Fruit fly (Drosophila melanogaster) whole organism, embryonic: ENCODE data around the gene Sk2.

Experiments used
- Atf3 ChIP-seq: fragments of 200-800 bp; sonication (Bioruptor generic); optimal IDR thresholded peaks from 3 replicates; lab custom pipeline; 2016; ENCODE audit warnings: missing biosample characterization, missing genetic modification characterization
- Blimp-1 ChIP-seq: fragments of 200-800 bp; sonication (Bioruptor generic); optimal IDR thresholded peaks from 3 replicates; lab custom pipeline; 2018; ENCODE audit warnings: missing biosample characterization, missing genetic modification characterization, mild to moderate bottlenecking, moderate library complexity, missing genetic modification reagents
- CG10431 ChIP-seq: fragments of 200-800 bp; sonication (Bioruptor generic); optimal IDR thresholded peaks from 3 replicates; lab custom pipeline; 2018; ENCODE audit warnings: missing biosample characterization, mild to moderate bottlenecking, missing genetic modification characterization
- CG10654 ChIP-seq: fragments of 200-800 bp; sonication (Bioruptor generic); optimal IDR thresholded peaks from 2 replicates; lab custom pipeline; 2016; ENCODE audit warnings: missing biosample characterization, missing genetic modification characterization
- CG11093 ChIP-seq: fragments of 200-800 bp; sonication (Bioruptor generic); IDR thresholded peaks from 3 replicates; pipeline ENCODE4 v1.3.6; 2022; ENCODE audit warnings: missing biosample characterization, missing genetic modification characterization
- CG12219 ChIP-seq: fragments of 200-800 bp; sonication (Bioruptor generic); optimal IDR thresholded peaks from 3 replicates; lab custom pipeline; 2018; ENCODE audit warnings: missing biosample characterization, mild to moderate bottlenecking, missing genetic modification characterization
- CG12236 ChIP-seq: fragments of 200-800 bp; sonication (Bioruptor generic); optimal IDR thresholded peaks from 2 replicates; lab custom pipeline; 2016; ENCODE audit warnings: missing biosample characterization, missing genetic modification characterization
- CG15696 ChIP-seq: fragments of 200-800 bp; sonication (Bioruptor generic); optimal IDR thresholded peaks from 2 replicates; lab custom pipeline; 2019; ENCODE audit warnings: missing biosample characterization, mild to moderate bottlenecking, missing genetic modification characterization, moderate library complexity
- CG16813 ChIP-seq: fragments of 200-800 bp; sonication (Bioruptor generic); IDR thresholded peaks from 3 replicates; pipeline ENCODE4 v1.3.6; 2022; ENCODE audit warnings: missing biosample characterization, missing genetic modification characterization; ENCODE audit not compliant: partially characterized antibody
- CG18476 ChIP-seq: fragments of 200-800 bp; sonication (Bioruptor generic); optimal IDR thresholded peaks from 2 replicates; lab custom pipeline; 2016; ENCODE audit warnings: missing biosample characterization, mild to moderate bottlenecking, missing genetic modification characterization
- CG2889 ChIP-seq: fragments of 200-800 bp; sonication (Bioruptor generic); IDR thresholded peaks from 3 replicates; pipeline ENCODE4 v1.3.6; 2022; ENCODE audit warnings: missing biosample characterization, missing genetic modification characterization
- CG31388 ChIP-seq: fragments of 200-800 bp; sonication (Bioruptor generic); optimal IDR thresholded peaks from 2 replicates; lab custom pipeline; 2016; ENCODE audit warnings: missing biosample characterization, missing genetic modification characterization
- CG34224 ChIP-seq: fragments of 200-800 bp; sonication (Bioruptor generic); IDR thresholded peaks from 3 replicates; pipeline ENCODE4 v1.3.6; 2022; ENCODE audit warnings: missing biosample characterization, missing genetic modification characterization; ENCODE audit not compliant: partially characterized antibody
- CG42726 ChIP-seq: fragments of 200-800 bp; sonication (Bioruptor generic); IDR thresholded peaks from 2 replicates; pipeline ENCODE4 v1.3.6; 2022; ENCODE audit warnings: missing biosample characterization, missing genetic modification characterization; ENCODE audit not compliant: partially characterized antibody
- CG4404 ChIP-seq: fragments of 200-800 bp; sonication (Bioruptor generic); IDR thresholded peaks from 2 replicates; pipeline ENCODE4 v1.3.6; 2022; ENCODE audit warnings: missing biosample characterization, missing genetic modification characterization
- CG4707 ChIP-seq: fragments of 200-800 bp; sonication (Bioruptor generic); optimal IDR thresholded peaks from 2 replicates; lab custom pipeline; 2018; ENCODE audit warnings: missing biosample characterization, mild to moderate bottlenecking, missing genetic modification characterization, moderate library complexity
- CG6272 ChIP-seq: fragments of 200-800 bp; sonication (Bioruptor generic); IDR thresholded peaks from 2 replicates; pipeline ENCODE4 v1.3.6; 2022; ENCODE audit warnings: missing biosample characterization, missing genetic modification characterization
- CG6689 ChIP-seq: fragments of 200-800 bp; sonication (Bioruptor generic); IDR thresholded peaks from 2 replicates; pipeline ENCODE4 v1.3.6; 2022; ENCODE audit warnings: missing biosample characterization, missing genetic modification characterization
- CHES-1-like ChIP-seq: fragments of 200-800 bp; sonication (Bioruptor generic); optimal IDR thresholded peaks from 2 replicates; lab custom pipeline; 2016; ENCODE audit warnings: missing biosample characterization, missing genetic modification characterization
- Camta ChIP-seq: fragments of 200-800 bp; sonication (Bioruptor generic); optimal IDR thresholded peaks from 2 replicates; lab custom pipeline; 2016; ENCODE audit warnings: missing biosample characterization, missing genetic modification characterization
- Chrac-16 ChIP-seq: fragments of 200-800 bp; sonication (Bioruptor generic); optimal IDR thresholded peaks from 3 replicates; lab custom pipeline; 2016; ENCODE audit warnings: missing biosample characterization, missing genetic modification characterization
- Deaf1 ChIP-seq: fragments of 200-800 bp; optimal IDR thresholded peaks from 3 replicates; lab custom pipeline; 2019; ENCODE audit warnings: missing biosample characterization, mild to moderate bottlenecking, missing genetic modification characterization, moderate library complexity
- Dp ChIP-seq: fragments of 200-800 bp; sonication (Bioruptor generic); optimal IDR thresholded peaks from 2 replicates; lab custom pipeline; 2018; ENCODE audit warnings: missing biosample characterization, mild to moderate bottlenecking, missing genetic modification characterization, moderate library complexity
- GATAe ChIP-seq: fragments of 200-800 bp; sonication (Bioruptor generic); conservative IDR thresholded peaks from 2 replicates; pipeline ENCODE4 v1.3.6; 2022; ENCODE audit warnings: missing biosample characterization, missing genetic modification characterization
- HmgD ChIP-seq: fragments of 200-800 bp; sonication (Bioruptor generic); optimal IDR thresholded peaks from 3 replicates; lab custom pipeline; 2016; ENCODE audit warnings: missing biosample characterization, missing genetic modification characterization
- HmgZ ChIP-seq: fragments of 200-800 bp; sonication (Bioruptor generic); optimal IDR thresholded peaks from 2 replicates; lab custom pipeline; 2018; ENCODE audit warnings: missing biosample characterization, mild to moderate bottlenecking, missing genetic modification characterization
- Hmr ChIP-seq: fragments of 200-800 bp; sonication (Bioruptor generic); optimal IDR thresholded peaks from 3 replicates; lab custom pipeline; 2017; ENCODE audit warnings: mild to moderate bottlenecking, missing biosample characterization, missing genetic modification reagents, missing genetic modification characterization
- Kr ChIP-seq: fragments of 200-800 bp; sonication (Bioruptor generic); optimal IDR thresholded peaks from 2 replicates; lab custom pipeline; 2017; ENCODE audit warnings: missing biosample characterization, mild to moderate bottlenecking, missing genetic modification characterization
- NFAT ChIP-seq: fragments of 200-800 bp; sonication (Bioruptor generic); IDR thresholded peaks from 2 replicates; pipeline ENCODE4 v1.3.6; 2022; ENCODE audit warnings: missing biosample characterization, missing genetic modification characterization
- NfI ChIP-seq: fragments of 200-800 bp; sonication (Bioruptor generic); optimal IDR thresholded peaks from 3 replicates; lab custom pipeline; 2018; ENCODE audit warnings: missing biosample characterization, mild to moderate bottlenecking, missing genetic modification characterization, moderate library complexity
- Rx ChIP-seq: fragments of 200-800 bp; sonication (Bioruptor generic); IDR thresholded peaks from 2 replicates; pipeline ENCODE4 v1.3.6; 2022; ENCODE audit warnings: missing biosample characterization, missing genetic modification characterization
- Sry-β ChIP-seq: fragments of 200-800 bp; sonication (Bioruptor generic); optimal IDR thresholded peaks from 2 replicates; lab custom pipeline; 2018; ENCODE audit warnings: missing biosample characterization, mild to moderate bottlenecking, missing genetic modification characterization, moderate library complexity
- Taf1 ChIP-seq: fragments of 200-800 bp; sonication (Bioruptor generic); IDR thresholded peaks from 2 replicates; pipeline ENCODE4 v1.3.6; 2022; ENCODE audit warnings: missing biosample characterization, missing genetic modification characterization
- Xbp1 ChIP-seq: fragments of 200-800 bp; sonication (Bioruptor generic); optimal IDR thresholded peaks from 3 replicates; lab custom pipeline; 2016; ENCODE audit warnings: missing biosample characterization, mild to moderate bottlenecking, missing genetic modification characterization
- bowl ChIP-seq: fragments of 200-800 bp; sonication (Bioruptor generic); IDR thresholded peaks from 2 replicates; pipeline ENCODE4 v1.3.6; 2022; ENCODE audit warnings: missing biosample characterization, missing genetic modification characterization
- chinmo ChIP-seq: fragments of 200-800 bp; sonication (Bioruptor generic); IDR thresholded peaks from 4 replicates; pipeline ENCODE4 v1.3.6; 2022; ENCODE audit warnings: missing biosample characterization, missing genetic modification characterization; ENCODE audit not compliant: partially characterized antibody
- ems ChIP-seq: fragments of 200-800 bp; sonication (Bioruptor generic); optimal IDR thresholded peaks from 3 replicates; lab custom pipeline; 2016; ENCODE audit warnings: missing biosample characterization, missing genetic modification characterization
- gem ChIP-seq: fragments of 200-800 bp; sonication (Bioruptor generic); optimal IDR thresholded peaks from 2 replicates; lab custom pipeline; 2019; ENCODE audit warnings: missing biosample characterization, mild to moderate bottlenecking, missing genetic modification characterization, moderate library complexity
- gsb-n ChIP-seq: fragments of 200-800 bp; sonication (Bioruptor generic); optimal IDR thresholded peaks from 3 replicates; lab custom pipeline; 2018; ENCODE audit warnings: missing biosample characterization, mild to moderate bottlenecking, missing genetic modification characterization
- h ChIP-seq: fragments of >200 bp; optimal IDR thresholded peaks from 2 replicates; lab custom pipeline; 2017
- ken ChIP-seq: fragments of 200-800 bp; sonication (Bioruptor generic); IDR thresholded peaks from 3 replicates; pipeline ENCODE4 v1.3.6; 2022; ENCODE audit warnings: missing biosample characterization, missing genetic modification characterization
- phol ChIP-seq: fragments of 200-800 bp; sonication (Bioruptor generic); optimal IDR thresholded peaks from 3 replicates; lab custom pipeline; 2018; ENCODE audit warnings: missing biosample characterization, mild to moderate bottlenecking, missing genetic modification characterization, moderate library complexity
- ranshi ChIP-seq: fragments of 200-800 bp; sonication (Bioruptor generic); IDR thresholded peaks from 2 replicates; pipeline ENCODE4 v1.3.6; 2022; ENCODE audit warnings: missing biosample characterization, missing genetic modification characterization
- shn ChIP-seq: fragments of 200-800 bp; sonication (Bioruptor generic); optimal IDR thresholded peaks from 3 replicates; lab custom pipeline; 2016; ENCODE audit warnings: missing biosample characterization, missing genetic modification characterization
- sisA ChIP-seq: fragments of 200-800 bp; sonication (Bioruptor generic); IDR thresholded peaks from 2 replicates; pipeline ENCODE4 v1.3.6; 2022; ENCODE audit warnings: missing biosample characterization, missing genetic modification characterization
- sob ChIP-seq: fragments of 200-800 bp; sonication (Bioruptor generic); IDR thresholded peaks from 2 replicates; pipeline ENCODE4 v1.3.6; 2022; ENCODE audit warnings: missing biosample characterization, missing genetic modification characterization
- tup ChIP-seq: fragments of 200-800 bp; sonication (Bioruptor generic); optimal IDR thresholded peaks from 2 replicates; lab custom pipeline; 2016; ENCODE audit warnings: missing biosample characterization, mild to moderate bottlenecking, missing genetic modification characterization, moderate library complexity
- wdn ChIP-seq: fragments of 200-800 bp; sonication (Bioruptor generic); IDR thresholded peaks from 2 replicates; pipeline ENCODE4 v1.3.6; 2022; ENCODE audit warnings: missing biosample characterization, missing genetic modification characterization
- zfh1 ChIP-seq: fragments of 200-800 bp; sonication (Bioruptor generic); IDR thresholded peaks from 3 replicates; pipeline ENCODE4 v1.3.6; 2022; ENCODE audit warnings: missing biosample characterization, missing genetic modification characterization

Sk2 gene

DNA sequence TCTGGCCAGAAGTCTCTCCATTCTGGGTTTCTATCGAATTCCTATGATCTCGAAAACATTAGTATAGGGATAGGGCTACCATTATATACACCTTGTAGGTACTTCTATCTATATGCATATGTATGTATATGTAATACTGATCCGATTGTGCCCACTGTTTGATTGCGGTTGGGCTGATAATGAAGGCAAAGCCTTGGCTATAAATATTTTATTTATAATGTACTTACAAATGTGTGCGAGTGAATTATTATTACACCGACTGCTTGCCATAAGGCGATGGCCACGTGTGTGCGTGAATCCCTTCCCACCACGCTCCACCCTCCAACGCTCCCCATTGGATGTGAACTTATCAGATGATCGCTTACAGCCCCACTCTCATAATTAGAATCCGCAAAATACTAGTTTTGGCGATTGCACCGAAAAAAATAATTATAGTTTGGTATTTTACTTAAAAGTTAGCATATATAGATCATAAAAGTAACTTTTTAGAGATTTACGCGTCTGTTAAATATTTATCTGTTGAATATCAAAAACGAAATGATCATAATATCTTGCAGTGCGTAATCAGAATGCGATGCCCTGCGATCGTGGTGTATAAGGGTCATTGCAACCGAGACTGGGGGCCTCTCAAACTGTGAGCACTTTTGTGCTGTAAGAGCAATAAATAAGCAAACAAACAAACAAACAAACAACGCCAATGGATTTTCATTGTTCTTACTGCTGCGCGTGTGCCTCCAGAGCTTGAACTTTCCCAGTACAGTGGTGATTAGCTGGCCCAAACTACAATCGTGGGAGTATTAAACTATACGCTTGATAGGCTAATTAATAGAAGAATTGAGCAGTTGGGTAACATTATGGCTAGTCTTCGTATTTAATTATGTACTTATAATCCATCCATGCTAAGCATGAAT lies 33.5 kb downstream of the Sk2 start (continued):
- TF ChIP-seq Hmr (GFP tag; lab: Kevin White, UChicago), result peak; percentile 11
- TF ChIP-seq Xbp1 (GFP tag; lab: Kevin White, UChicago), result no peak
- no peak for TF ChIP-seq NfI (GFP tag; lab: Kevin White, UChicago)
- no peak for TF ChIP-seq tup (GFP tag; lab: Kevin White, UChicago)
- 0 out of 2 replicates have a peak, but pooled peaks have one; percentile 19 for TF ChIP-seq NFAT
- no peak for TF ChIP-seq gsb-n (tag; lab: Kevin White, UChicago)
- no peak for TF ChIP-seq ems (GFP tag; lab: Kevin White, UChicago)
- TF ChIP-seq chinmo (GFP tag; lab: Robert Waterston, UW), result 0 out of 4 replicates have a peak, but pooled peaks have one; percentile 61
- TF ChIP-seq Dp (GFP tag; lab: Kevin White, UChicago), result no peak
- TF ChIP-seq CHES-1-like (GFP tag; lab: Kevin White, UChicago), result no peak
- no peak for TF ChIP-seq CG34224
- TF ChIP-seq Camta (GFP tag; lab: Kevin White, UChicago), result no peak
- TF ChIP-seq Atf3, result peak; percentile 21
- no peak for TF ChIP-seq CG12219 (GFP tag; lab: Kevin White, UChicago)
- TF ChIP-seq CG16813 (GFP tag; lab: Robert Waterston, UW), result no peak
- no peak for TF ChIP-seq Chrac-16 (GFP tag; lab: Kevin White, UChicago)
- no peak for TF ChIP-seq CG10431 (GFP tag; lab: Kevin White, UChicago)
- TF ChIP-seq CG42726 (GFP tag; lab: Robert Waterston, UW), result no peak
- TF ChIP-seq HmgZ (tag; lab: Kevin White, UChicago), result no peak
- TF ChIP-seq Sry-β (GFP tag; lab: Kevin White, UChicago), result no peak
- TF ChIP-seq Deaf1 (tag; lab: Kevin White, UChicago), result no peak
- TF ChIP-seq Taf1 (GFP tag; lab: Robert Waterston, UW), result no peak
- peak; percentile 57; the same call in 1 of the 2 replicates for TF ChIP-seq GATAe
- TF ChIP-seq ranshi (GFP tag; lab: Robert Waterston, UW), result peak; percentile 56
- peak; percentile 97 for TF ChIP-seq gem (tag; lab: Kevin White, UChicago)
- TF ChIP-seq shn (GFP tag; lab: Kevin White, UChicago), result no peak
- no peak for TF ChIP-seq ken (GFP tag; lab: Robert Waterston, UW)
- TF ChIP-seq h, result no peak
- peak; percentile 46; the same call in 2 of the 3 replicates for TF ChIP-seq zfh1 (GFP tag; lab: Robert Waterston, UW)
- TF ChIP-seq CG10654, result no peak
- TF ChIP-seq Rx (GFP tag; lab: Robert Waterston, UW), result 0 out of 2 replicates have a peak, but pooled peaks have one; percentile 32
- TF ChIP-seq sob (GFP tag; lab: Robert Waterston, UW), result no peak
- TF ChIP-seq CG15696 (tag; lab: Kevin White, UChicago), result no peak
- peak; percentile 36; the same call in 1 of the 2 replicates for TF ChIP-seq CG6272 (GFP tag; lab: Robert Waterston, UW)
- no peak for TF ChIP-seq CG18476 (GFP tag; lab: Kevin White, UChicago)
- TF ChIP-seq wdn (GFP tag; lab: Robert Waterston, UW), result no peak
- no peak for TF ChIP-seq sisA (GFP tag; lab: Robert Waterston, UW)
- TF ChIP-seq CG6689 (GFP tag; lab: Robert Waterston, UW), result peak; percentile 43
- no peak for TF ChIP-seq CG2889 (GFP tag; lab: Robert Waterston, UW)
- peak; percentile 48 for TF ChIP-seq phol
- TF ChIP-seq CG12236, result no peak
- peak; percentile 23 for TF ChIP-seq CG4707 (GFP tag; lab: Kevin White, UChicago)
- TF ChIP-seq CG11093, result no peak; the same call in 2 of the 3 replicates
- peak; percentile 17 for TF ChIP-seq Blimp-1 (GFP tag; lab: Kevin White, UChicago)
- TF ChIP-seq Kr (GFP tag; lab: Kevin White, UChicago), result no peak
- no peak for TF ChIP-seq CG31388 (GFP tag; lab: Kevin White, UChicago)
- TF ChIP-seq HmgD, result no peak
- TF ChIP-seq bowl, result no peak
- TF ChIP-seq CG4404, result no peak
